Fruit fly (Drosophila melanogaster) whole organism, embryonic: ENCODE data around the gene p38b.

ENCODE experiments used
- CG10979 ChIP-seq: fragments of 200-800 bp; sonication (Bioruptor generic); optimal IDR thresholded peaks from 2 replicates; lab custom pipeline; 2018; ENCODE audit warnings: missing biosample characterization, mild to moderate bottlenecking, missing genetic modification characterization, moderate library complexity
- CG12942 ChIP-seq: fragments of 200-800 bp; sonication (Bioruptor generic); optimal IDR thresholded peaks from 3 replicates; lab custom pipeline; 2016; ENCODE audit warnings: missing biosample characterization, missing genetic modification characterization
- CG16779 ChIP-seq: fragments of 200-800 bp; sonication (Bioruptor generic); IDR thresholded peaks from 2 replicates; pipeline ENCODE4 v1.3.6; 2022; ENCODE audit warnings: missing biosample characterization, missing genetic modification characterization
- CG18011 ChIP-seq: fragments of 200-800 bp; sonication (Bioruptor generic); optimal IDR thresholded peaks from 2 replicates; lab custom pipeline; 2017; ENCODE audit warnings: missing biosample characterization, missing genetic modification characterization, mild to moderate bottlenecking, moderate library complexity, missing genotype
- CG3065 ChIP-seq: fragments of 200-800 bp; sonication (Bioruptor generic); optimal IDR thresholded peaks from 2 replicates; lab custom pipeline; 2016; ENCODE audit warnings: missing biosample characterization, missing genetic modification characterization
- Hand ChIP-seq: fragments of 200-800 bp; sonication (Bioruptor generic); optimal IDR thresholded peaks from 2 replicates; lab custom pipeline; 2017; ENCODE audit warnings: mild to moderate bottlenecking, missing biosample characterization, missing genetic modification reagents, missing genetic modification characterization
- fd96Cb ChIP-seq: fragments of 200-800 bp; sonication (Bioruptor generic); optimal IDR thresholded peaks from 2 replicates; lab custom pipeline; 2018; ENCODE audit warnings: missing biosample characterization, mild to moderate bottlenecking, missing genetic modification characterization, moderate library complexity
- ranshi ChIP-seq: fragments of 200-800 bp; sonication (Bioruptor generic); IDR thresholded peaks from 2 replicates; pipeline ENCODE4 v1.3.6; 2022; ENCODE audit warnings: missing biosample characterization, missing genetic modification characterization
- zen2 ChIP-seq: fragments of 200-800 bp; sonication (Bioruptor generic); IDR thresholded peaks from 3 replicates; pipeline ENCODE4 v1.3.6; 2022; ENCODE audit warnings: missing biosample characterization, missing genetic modification characterization; ENCODE audit not compliant: partially characterized antibody

- TF ChIP-seq CG18011 (GFP tag; lab: Kevin White, UChicago), result no peak
- TF ChIP-seq CG12942 (GFP tag; lab: Kevin White, UChicago), result no peak
- no peak for TF ChIP-seq Hand
- TF ChIP-seq zen2 (GFP tag; lab: Robert Waterston, UW), result no peak
- no peak for TF ChIP-seq fd96Cb
- no peak for TF ChIP-seq CG16779 (GFP tag; lab: Robert Waterston, UW)
- TF ChIP-seq CG10979 (tag; lab: Kevin White, UChicago), result no peak
- no peak for TF ChIP-seq CG3065 (GFP tag; lab: Kevin White, UChicago)
- TF ChIP-seq ranshi, result no peak
Measured at dm6 chr2L:13735838-13736237, 44.7 kb upstream of the p38b start, which contains the start of gene nur.
